Worm (Caenorhabditis elegans): Measurements from ENCODE around the gene ttr-10.

The ttr-10 gene

ce11 chrV:7528816-7529215, 24.9 kb downstream of the ttr-10 start, which contains the start of gene C54F6.5:
Gene C54F6.5 (plus strand): TSS chrV:7529116.
- TF ChIP-seq ets-4 (GFP tag; optimal IDR thresholded peaks at IDR 0.05) (no peak), rec-8 (tag; optimal IDR thresholded peaks at IDR 0.05) (no peak), hlh-26 (GFP tag; conservative IDR thresholded peaks at IDR 0.05) (no peak), repo-1 (tag; optimal IDR thresholded peaks at IDR 0.05) (no peak), snpc-3.4 (tag; optimal IDR thresholded peaks at IDR 0.05) (no peak), F52B5.7 (tag; optimal IDR thresholded peaks at IDR 0.05) (no peak), ztf-28 (GFP tag; IDR thresholded peaks at IDR 0.05) (no peak), D2030.7 (GFP tag; IDR thresholded peaks at IDR 0.05) (no peak), hmg-20 (GFP tag; IDR thresholded peaks at IDR 0.05) (no peak), C17E4.6 (GFP tag; IDR thresholded peaks at IDR 0.05) (no peak), rpc-1 (optimal IDR thresholded peaks at IDR 0.05) (no peak), rpc-1 (tag; optimal IDR thresholded peaks at IDR 0.05) (no peak), ceh-100 (GFP tag; IDR thresholded peaks at IDR 0.05) (no peak), hlh-12 (tag; optimal IDR thresholded peaks at IDR 0.05) (no peak)

ce11 chrV:7527153-7527552, 26.6 kb downstream of the ttr-10 start, which contains the start of gene C54F6.17:
Gene C54F6.17 (plus strand): TSS chrV:7527453.
- TF ChIP-seq attf-3 (GFP tag; conservative IDR thresholded peaks at IDR 0.05) (no peak), Y56A3A.18 (GFP tag; IDR thresholded peaks at IDR 0.05) (no peak), xnd-1 (tag; optimal IDR thresholded peaks at IDR 0.05) (no peak), cebp-2 (GFP tag; IDR thresholded peaks at IDR 0.05) (no peak), ztf-28 (GFP tag; IDR thresholded peaks at IDR 0.05) (no peak), mxl-1 (tag; optimal IDR thresholded peaks at IDR 0.05) (no peak), aptf-3 (GFP tag; IDR thresholded peaks at IDR 0.05) (no peak), tbp1 (GFP tag; optimal IDR thresholded peaks at IDR 0.05) (no peak), snpc-3.4 (tag; optimal IDR thresholded peaks at IDR 0.05) (no peak), lin-26 (GFP tag; IDR thresholded peaks at IDR 0.05) (no peak), zim-3 (tag; optimal IDR thresholded peaks at IDR 0.05) (no peak), ztf-26 (tag; optimal IDR thresholded peaks at IDR 0.05) (no peak), F55B11.4 (tag; optimal IDR thresholded peaks at IDR 0.05; ENCODE audit: borderline replicate concordance, insufficient read depth) (no peak), Y67H2A.10 (GFP tag; conservative IDR thresholded peaks at IDR 0.05) (no peak), B0261.1 (tag; optimal IDR thresholded peaks at IDR 0.05) (no peak), madf-3 (GFP tag; IDR thresholded peaks at IDR 0.05) (no peak), chd-7 (tag; optimal IDR thresholded peaks at IDR 0.05) (no peak)

- TF ChIP-seq zfh-2 (GFP tag; conservative IDR thresholded peaks at IDR 0.05) (no peak), F52B5.7 (tag; optimal IDR thresholded peaks at IDR 0.05) (no peak), hmg-1.2 (GFP tag; IDR thresholded peaks at IDR 0.05) (no peak), nhr-179 (tag; optimal IDR thresholded peaks at IDR 0.05) (no peak), athp-1 (tag; optimal IDR thresholded peaks at IDR 0.05) (no peak), madf-8 (GFP tag; conservative IDR thresholded peaks at IDR 0.05) (no peak), nhr-80 (tag; optimal IDR thresholded peaks at IDR 0.05) (no peak), attf-3 (GFP tag; conservative IDR thresholded peaks at IDR 0.05) (no peak), nhr-120 (GFP tag; IDR thresholded peaks at IDR 0.05) (no peak), attf-6 (GFP tag; IDR thresholded peaks at IDR 0.05) (no peak), Y53G8AR.9 (GFP tag; conservative IDR thresholded peaks at IDR 0.05) (no peak)
Measured at ce11 chrV:7525695-7526094, 28.0 kb downstream of the ttr-10 start, which contains the start of gene C54F6.18. Gene C54F6.18 (plus strand): TSS chrV:7525995.

Data from whole organism, young adult.